Fruit fly (Drosophila melanogaster) whole organism, embryonic: ENCODE data around the gene beat-Vc.

ENCODE experiments used
- Aef1 ChIP-seq: fragments of 200-800 bp; sonication (Bioruptor generic); IDR thresholded peaks from 3 replicates; pipeline ENCODE4 v1.3.6; 2022; ENCODE audit warnings: missing biosample characterization, missing genetic modification characterization
- CG10147 ChIP-seq: fragments of 200-800 bp; sonication (Bioruptor generic); optimal IDR thresholded peaks from 2 replicates; lab custom pipeline; 2019; ENCODE audit warnings: missing biosample characterization, mild to moderate bottlenecking, missing genetic modification characterization, moderate library complexity
- CG11247 ChIP-seq: fragments of 200-800 bp; sonication (Bioruptor generic); IDR thresholded peaks from 2 replicates; pipeline ENCODE4 v1.3.6; 2022; ENCODE audit warnings: missing biosample characterization, missing genetic modification characterization
- CG13287 ChIP-seq: fragments of 200-800 bp; sonication (Bioruptor generic); IDR thresholded peaks from 2 replicates; pipeline ENCODE4 v1.3.6; 2022; ENCODE audit warnings: missing biosample characterization, missing genetic modification characterization; ENCODE audit not compliant: partially characterized antibody
- CG15696 ChIP-seq: fragments of 200-800 bp; sonication (Bioruptor generic); optimal IDR thresholded peaks from 2 replicates; lab custom pipeline; 2019; ENCODE audit warnings: missing biosample characterization, mild to moderate bottlenecking, missing genetic modification characterization, moderate library complexity
- CG1832 ChIP-seq: fragments of 200-800 bp; sonication (Bioruptor generic); optimal IDR thresholded peaks from 2 replicates; lab custom pipeline; 2017; ENCODE audit warnings: missing biosample characterization, mild to moderate bottlenecking, missing genetic modification characterization, inconsistent platforms
- CG2120 ChIP-seq: fragments of 200-800 bp; sonication (Bioruptor generic); optimal IDR thresholded peaks from 3 replicates; lab custom pipeline; 2016; ENCODE audit warnings: missing biosample characterization, missing genetic modification characterization
- CG2678 ChIP-seq: fragments of 200-800 bp; sonication (Bioruptor generic); optimal IDR thresholded peaks from 3 replicates; lab custom pipeline; 2019; ENCODE audit warnings: missing biosample characterization, mild to moderate bottlenecking, missing genetic modification characterization, moderate library complexity
- CG32767 ChIP-seq: fragments of 200-800 bp; sonication (Bioruptor generic); IDR thresholded peaks from 2 replicates; pipeline ENCODE4 v1.3.6; 2022; ENCODE audit warnings: missing biosample characterization, missing genetic modification characterization
- CG3281 ChIP-seq: fragments of 200-800 bp; sonication (Bioruptor generic); optimal IDR thresholded peaks from 3 replicates; lab custom pipeline; 2017; ENCODE audit warnings: missing biosample characterization, mild to moderate bottlenecking, missing genetic modification characterization
- CG3995 ChIP-seq: fragments of 200-800 bp; sonication (Bioruptor generic); optimal IDR thresholded peaks from 3 replicates; lab custom pipeline; 2016; ENCODE audit warnings: missing biosample characterization, missing genetic modification characterization
- CG6654 ChIP-seq: fragments of 200-800 bp; sonication (Bioruptor generic); optimal IDR thresholded peaks from 2 replicates; lab custom pipeline; 2017; ENCODE audit warnings: missing biosample characterization, mild to moderate bottlenecking, missing genetic modification characterization
- CG7372 ChIP-seq: fragments of 200-800 bp; sonication (Bioruptor generic); IDR thresholded peaks from 2 replicates; pipeline ENCODE4 v1.3.6; 2022; ENCODE audit warnings: missing biosample characterization, missing genetic modification characterization
- CG9215 ChIP-seq: fragments of 200-800 bp; sonication (Bioruptor generic); IDR thresholded peaks from 2 replicates; pipeline ENCODE4 v1.3.6; 2022; ENCODE audit warnings: missing biosample characterization, missing genetic modification characterization
- CG9609 ChIP-seq: fragments of 200-800 bp; sonication (Bioruptor generic); optimal IDR thresholded peaks from 3 replicates; lab custom pipeline; 2016; ENCODE audit warnings: missing biosample characterization, missing genetic modification characterization
- CG9797 ChIP-seq: fragments of 200-800 bp; sonication (Bioruptor generic); optimal IDR thresholded peaks from 3 replicates; lab custom pipeline; 2018; ENCODE audit warnings: missing biosample characterization, mild to moderate bottlenecking, missing genetic modification characterization
- CG9817 ChIP-seq: fragments of 200-800 bp; sonication (Bioruptor generic); optimal IDR thresholded peaks from 2 replicates; lab custom pipeline; 2018; ENCODE audit warnings: missing biosample characterization, mild to moderate bottlenecking, missing genetic modification characterization, moderate library complexity
- CG9876 ChIP-seq: fragments of 200-800 bp; sonication (Bioruptor generic); optimal IDR thresholded peaks from 2 replicates; lab custom pipeline; 2016; ENCODE audit warnings: missing biosample characterization, missing genetic modification characterization
- CkIIα-i1 ChIP-seq: fragments of 200-800 bp; sonication (Bioruptor generic); IDR thresholded peaks from 2 replicates; pipeline ENCODE4 v1.3.6; 2022; ENCODE audit warnings: missing biosample characterization, missing genetic modification characterization
- D ChIP-seq, 2 experiments: fragments of 200-800 bp in 1 of 2; fragments of >200 bp in 1 of 2; sonication (Bioruptor generic) in 1 of 2; optimal IDR thresholded peaks; 2 replicates in 1 of 2; 3 replicates in 1 of 2; lab custom pipeline; 2017; ENCODE audit warnings: mild to moderate bottlenecking in 1 of 2, missing biosample characterization in 1 of 2, missing genetic modification characterization in 1 of 2, missing genetic modification reagents in 1 of 2
- D19B ChIP-seq: fragments of 200-800 bp; sonication (Bioruptor generic); optimal IDR thresholded peaks from 2 replicates; lab custom pipeline; 2017; ENCODE audit warnings: missing biosample characterization, mild to moderate bottlenecking, missing genetic modification characterization
- Dfd ChIP-seq, 2 experiments: fragments of >200 bp; optimal IDR thresholded peaks; 2 replicates each; lab custom pipeline; 2017; ENCODE audit warnings: missing biosample characterization in 2 of 2, missing genetic modification characterization in 2 of 2
- Dp ChIP-seq: fragments of 200-800 bp; sonication (Bioruptor generic); optimal IDR thresholded peaks from 2 replicates; lab custom pipeline; 2018; ENCODE audit warnings: missing biosample characterization, mild to moderate bottlenecking, missing genetic modification characterization, moderate library complexity
- MTF-1 ChIP-seq: fragments of 200-800 bp; sonication (Bioruptor generic); optimal IDR thresholded peaks from 2 replicates; lab custom pipeline; 2018; ENCODE audit warnings: missing biosample characterization, mild to moderate bottlenecking, missing genetic modification characterization, borderline replicate concordance
- Mes4 ChIP-seq: fragments of 200-800 bp; sonication (Bioruptor generic); optimal IDR thresholded peaks from 2 replicates; lab custom pipeline; 2016; ENCODE audit warnings: missing biosample characterization, missing genetic modification characterization
- Nf-YB ChIP-seq: fragments of 200-800 bp; sonication (Bioruptor generic); optimal IDR thresholded peaks from 3 replicates; lab custom pipeline; 2019; ENCODE audit warnings: missing biosample characterization, mild to moderate bottlenecking, missing genetic modification characterization, moderate library complexity
- Ravus ChIP-seq: fragments of 200-800 bp; sonication (Bioruptor generic); IDR thresholded peaks from 2 replicates; pipeline ENCODE4 v1.3.6; 2022; ENCODE audit warnings: missing biosample characterization, missing genetic modification characterization
- Scr ChIP-seq: fragments of 200-800 bp; sonication (Bioruptor generic); IDR thresholded peaks from 2 replicates; pipeline ENCODE4 v1.3.6; 2022; ENCODE audit warnings: missing biosample characterization, missing genetic modification characterization; ENCODE audit not compliant: partially characterized antibody
- Stat92E ChIP-seq, 3 experiments: fragments of >200 bp in 2 of 3; fragments of 200-800 bp in 1 of 3; sonication (Bioruptor generic) in 1 of 3; optimal IDR thresholded peaks; 2 replicates each; lab custom pipeline; 2017 to 2019; ENCODE audit warnings: missing biosample characterization in 3 of 3, missing genetic modification characterization in 3 of 3, mild to moderate bottlenecking in 1 of 3, moderate library complexity in 1 of 3
- YL-1 ChIP-seq: fragments of 200-800 bp; sonication (Bioruptor generic); optimal IDR thresholded peaks from 3 replicates; lab custom pipeline; 2017; ENCODE audit warnings: missing biosample characterization, mild to moderate bottlenecking, missing genetic modification characterization
- ash1 ChIP-seq: fragments of 200-800 bp; sonication (Bioruptor generic); optimal IDR thresholded peaks from 2 replicates; lab custom pipeline; 2018; ENCODE audit warnings: missing biosample characterization, mild to moderate bottlenecking, missing genetic modification characterization
- cg ChIP-seq: fragments of 200-800 bp; sonication (Bioruptor generic); optimal IDR thresholded peaks from 3 replicates; lab custom pipeline; 2019; ENCODE audit warnings: missing biosample characterization, mild to moderate bottlenecking, missing genetic modification characterization, moderate library complexity
- croc ChIP-seq: fragments of 200-800 bp; sonication (Bioruptor generic); conservative IDR thresholded peaks from 3 replicates; pipeline ENCODE4 v1.3.6; 2022; ENCODE audit warnings: missing biosample characterization, missing genetic modification characterization
- gcm2 ChIP-seq: fragments of 200-800 bp; sonication (Bioruptor generic); optimal IDR thresholded peaks from 2 replicates; lab custom pipeline; 2016; ENCODE audit warnings: missing biosample characterization, missing genetic modification characterization
- gem ChIP-seq: fragments of 200-800 bp; sonication (Bioruptor generic); optimal IDR thresholded peaks from 2 replicates; lab custom pipeline; 2019; ENCODE audit warnings: missing biosample characterization, mild to moderate bottlenecking, missing genetic modification characterization, moderate library complexity
- grn ChIP-seq: fragments of 200-800 bp; sonication (Bioruptor generic); optimal IDR thresholded peaks from 3 replicates; lab custom pipeline; 2017; ENCODE audit warnings: missing biosample characterization, missing genetic modification characterization
- hbn ChIP-seq: fragments of 200-800 bp; sonication (Bioruptor generic); IDR thresholded peaks from 2 replicates; pipeline ENCODE4 v1.3.6; 2022; ENCODE audit warnings: missing biosample characterization, missing genetic modification characterization; ENCODE audit not compliant: partially characterized antibody
- ind ChIP-seq: fragments of 200-800 bp; sonication (Bioruptor generic); optimal IDR thresholded peaks from 3 replicates; lab custom pipeline; 2016; ENCODE audit warnings: missing biosample characterization, missing genetic modification characterization
- nom ChIP-seq: fragments of 200-800 bp; sonication (Bioruptor generic); optimal IDR thresholded peaks from 2 replicates; lab custom pipeline; 2017; ENCODE audit warnings: missing biosample characterization, missing genetic modification characterization, mild to moderate bottlenecking, moderate library complexity, missing genetic modification reagents
- oc ChIP-seq: fragments of 200-800 bp; sonication (Bioruptor generic); optimal IDR thresholded peaks from 2 replicates; lab custom pipeline; 2018; ENCODE audit warnings: missing biosample characterization, mild to moderate bottlenecking, missing genetic modification characterization, moderate library complexity
- pho ChIP-seq: fragments of 200-800 bp; sonication (Bioruptor generic); optimal IDR thresholded peaks from 2 replicates; lab custom pipeline; 2016; ENCODE audit warnings: missing biosample characterization, missing genetic modification characterization
- pnt ChIP-seq: fragments of 200-800 bp; sonication (Bioruptor generic); optimal IDR thresholded peaks from 3 replicates; lab custom pipeline; 2016; ENCODE audit warnings: missing biosample characterization, missing genetic modification characterization
- pzg ChIP-seq: fragments of 200-800 bp; sonication (Bioruptor generic); optimal IDR thresholded peaks from 3 replicates; lab custom pipeline; 2018; ENCODE audit warnings: missing biosample characterization, mild to moderate bottlenecking, missing genetic modification characterization, moderate library complexity
- sc ChIP-seq, 3 experiments: fragments of >200 bp in 2 of 3; fragments of 200-800 bp in 1 of 3; sonication (Bioruptor generic) in 1 of 3; optimal IDR thresholded peaks; 2 replicates in 2 of 3; 3 replicates in 1 of 3; lab custom pipeline; 2017; ENCODE audit warnings: mild to moderate bottlenecking in 1 of 3, missing biosample characterization in 1 of 3, missing genetic modification characterization in 1 of 3, missing genetic modification reagents in 1 of 3
- shn ChIP-seq: fragments of 200-800 bp; sonication (Bioruptor generic); optimal IDR thresholded peaks from 3 replicates; lab custom pipeline; 2016; ENCODE audit warnings: missing biosample characterization, missing genetic modification characterization
- sob ChIP-seq: fragments of 200-800 bp; sonication (Bioruptor generic); IDR thresholded peaks from 2 replicates; pipeline ENCODE4 v1.3.6; 2022; ENCODE audit warnings: missing biosample characterization, missing genetic modification characterization
- tio ChIP-seq: fragments of 200-800 bp; sonication (Bioruptor generic); optimal IDR thresholded peaks from 2 replicates; lab custom pipeline; 2017; ENCODE audit warnings: missing biosample characterization, missing genetic modification characterization, inconsistent platforms
- trem ChIP-seq: fragments of 200-800 bp; optimal IDR thresholded peaks from 3 replicates; lab custom pipeline; 2019; ENCODE audit warnings: missing biosample characterization, mild to moderate bottlenecking, missing genetic modification characterization, moderate library complexity
- z ChIP-seq: fragments of 200-800 bp; sonication (Bioruptor generic); IDR thresholded peaks from 3 replicates; pipeline ENCODE4 v1.3.6; 2022; ENCODE audit warnings: missing biosample characterization, missing genetic modification characterization

Gene beat-Vc

DNA sequence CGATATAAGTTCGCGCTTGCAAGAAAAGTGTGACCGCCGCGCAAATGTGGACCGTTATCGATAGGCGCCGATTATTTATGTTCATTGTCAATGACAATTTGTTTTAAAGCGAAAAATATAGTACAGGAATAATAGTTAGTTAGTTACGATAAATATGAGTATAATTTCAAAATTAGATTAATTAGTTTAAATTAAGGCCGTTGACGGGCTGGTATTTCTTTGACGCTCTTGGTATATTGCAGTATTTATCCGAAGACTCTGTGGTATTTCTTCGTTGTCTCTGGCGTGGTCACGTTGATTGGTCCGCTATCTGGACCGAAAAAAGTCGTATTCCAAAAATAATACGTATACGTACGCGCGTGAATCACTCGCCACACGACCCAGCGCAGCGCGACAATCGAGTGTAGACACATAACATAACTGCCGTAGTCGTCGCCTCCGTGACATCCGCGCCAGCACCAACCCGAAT lies 85.4 kb downstream of the beat-Vc start (continued):
- no peak for TF ChIP-seq CG9609 (GFP tag; lab: Kevin White, UChicago)
- no peak for TF ChIP-seq D (optimal IDR thresholded peaks at IDR 0.05; lab: Kevin White, UChicago)
- no peak for TF ChIP-seq D (GFP tag; optimal IDR thresholded peaks at IDR 0.05; lab: Kevin White, UChicago)
- TF ChIP-seq CG9215 (GFP tag; lab: Robert Waterston, UW): no peak
- TF ChIP-seq hbn (GFP tag; lab: Robert Waterston, UW): 0 out of 2 replicates have a peak, but pooled peaks have one; percentile 31
- TF ChIP-seq Scr (GFP tag; lab: Robert Waterston, UW): peak; percentile 68
- no peak for TF ChIP-seq D19B (GFP tag; lab: Kevin White, UChicago)
- no peak for TF ChIP-seq oc
- no peak for TF ChIP-seq CG1832 (GFP tag; lab: Kevin White, UChicago)
- TF ChIP-seq z (GFP tag; lab: Robert Waterston, UW): no peak
- TF ChIP-seq trem (tag; lab: Kevin White, UChicago): peak; percentile 78
- no peak for TF ChIP-seq shn (GFP tag; lab: Kevin White, UChicago)
- TF ChIP-seq pho: peak; percentile 22
- no peak for TF ChIP-seq CkIIα-i1 (GFP tag; lab: Robert Waterston, UW)
- TF ChIP-seq CG6654: no peak
- TF ChIP-seq CG2678 (tag; lab: Kevin White, UChicago): no peak
- TF ChIP-seq tio (GFP tag; lab: Kevin White, UChicago): no peak
- no peak for TF ChIP-seq CG11247
- TF ChIP-seq ash1 (GFP tag; lab: Kevin White, UChicago): no peak
- TF ChIP-seq gcm2 (GFP tag; lab: Kevin White, UChicago): no peak
- TF ChIP-seq CG3281 (GFP tag; lab: Kevin White, UChicago): no peak
- peak; percentile 87 for TF ChIP-seq pzg (GFP tag; lab: Kevin White, UChicago)
- TF ChIP-seq CG13287 (GFP tag; lab: Robert Waterston, UW): peak; percentile 71
- TF ChIP-seq grn (GFP tag; lab: Kevin White, UChicago): no peak
- TF ChIP-seq CG10147 (GFP tag; lab: Kevin White, UChicago): peak; percentile 21
- TF ChIP-seq ind (GFP tag; lab: Kevin White, UChicago): no peak
- TF ChIP-seq nom: peak; percentile 40
- TF ChIP-seq Dp (GFP tag; lab: Kevin White, UChicago): peak; percentile 94
- TF ChIP-seq sc (optimal IDR thresholded peaks at IDR 0.05; lab: Kevin White, UChicago): no peak
- TF ChIP-seq sc (GFP tag; optimal IDR thresholded peaks at IDR 0.05; lab: Kevin White, UChicago): no peak
- TF ChIP-seq YL-1 (GFP tag; lab: Kevin White, UChicago): peak; percentile 58
- TF ChIP-seq Aef1 (GFP tag; lab: Robert Waterston, UW): no peak
- TF ChIP-seq Dfd (GFP tag; optimal IDR thresholded peaks at IDR 0.05; lab: Kevin White, UChicago): no peak
- TF ChIP-seq CG9797: peak; percentile 99
- 0 out of 2 replicates have a peak, but pooled peaks have one; percentile 9 for TF ChIP-seq sob
- TF ChIP-seq Mes4 (GFP tag; lab: Kevin White, UChicago): no peak
- peak; percentile 53; the same call in 1 of the 2 replicates for TF ChIP-seq CG7372 (GFP tag; lab: Robert Waterston, UW)
- TF ChIP-seq gem (tag; lab: Kevin White, UChicago): no peak
- no peak for TF ChIP-seq CG2120 (GFP tag; lab: Kevin White, UChicago)
- peak in 1 of 3 experiments; percentile 51 for TF ChIP-seq Stat92E (GFP tag; optimal IDR thresholded peaks at IDR 0.05; lab: Kevin White, UChicago)
- peak; percentile 45; the same call in 1 of the 2 replicates for TF ChIP-seq CG32767 (GFP tag; lab: Robert Waterston, UW)
- TF ChIP-seq croc: no peak
- TF ChIP-seq CG3995 (GFP tag; lab: Kevin White, UChicago): no peak
- no peak for TF ChIP-seq MTF-1 (GFP tag; lab: Kevin White, UChicago)
- TF ChIP-seq CG9876 (GFP tag; lab: Kevin White, UChicago): no peak
- no peak for TF ChIP-seq CG15696
- no peak for TF ChIP-seq Nf-YB (GFP tag; lab: Kevin White, UChicago)
- no peak for TF ChIP-seq pnt (GFP tag; lab: Kevin White, UChicago)
- TF ChIP-seq Ravus (GFP tag; lab: Robert Waterston, UW): no peak
- no peak for TF ChIP-seq cg (GFP tag; lab: Kevin White, UChicago)
- TF ChIP-seq CG9817 (tag; lab: Kevin White, UChicago): no peak
